Worm (Caenorhabditis elegans): ENCODE measurements around the gene nep-25.

Gene nep-25

DNA sequence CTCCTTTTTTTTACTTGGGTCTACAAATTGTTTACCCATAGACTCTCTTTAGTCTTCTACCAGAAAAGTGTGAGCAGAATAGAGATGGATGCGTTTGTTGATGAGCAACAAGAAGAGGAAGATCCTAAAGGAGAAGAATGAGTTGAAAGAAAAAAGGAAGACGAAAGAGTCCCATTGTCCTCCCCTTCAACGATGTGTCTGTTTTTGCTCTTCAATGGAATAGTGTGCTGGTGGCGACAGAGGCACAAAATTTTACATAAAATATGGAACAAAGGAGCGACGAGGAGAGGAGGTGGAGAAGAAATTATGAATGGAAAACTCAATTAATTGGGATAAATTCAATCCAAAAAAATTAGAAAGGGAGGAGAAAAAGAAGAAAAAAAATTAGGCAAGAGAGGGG lies 18.6 kb downstream of the nep-25 start:
- TF ChIP-seq fkh-10 (GFP tag; optimal IDR thresholded peaks at IDR 0.05) (peak; percentile 76), unc-62 (GFP tag; optimal IDR thresholded peaks at IDR 0.05) (no peak), lin-39 (tag; optimal IDR thresholded peaks at IDR 0.05) (no peak), nhr-28 (tag; optimal IDR thresholded peaks at IDR 0.05) (no peak), ZK546.5 (tag; optimal IDR thresholded peaks at IDR 0.05) (no peak), nfya-1 (tag; optimal IDR thresholded peaks at IDR 0.05; ENCODE audit: insufficient read depth) (peak; percentile 7)

ce11 chrII:5863893-5864292 lies 21.9 kb downstream of the nep-25 start, which contains the start of gene tag-234:
Gene tag-234 (plus strand): TSS chrII:5864193.
- TF ChIP-seq nhr-23 (tag; optimal IDR thresholded peaks at IDR 0.05) (no peak), elt-2 (tag; optimal IDR thresholded peaks at IDR 0.05) (peak; percentile 68), ama-1 (optimal IDR thresholded peaks at IDR 0.05) (no peak), nhr-76 (tag; optimal IDR thresholded peaks at IDR 0.05) (no peak), pqm-1 (tag; optimal IDR thresholded peaks at IDR 0.05) (peak; percentile 47)

DNA sequence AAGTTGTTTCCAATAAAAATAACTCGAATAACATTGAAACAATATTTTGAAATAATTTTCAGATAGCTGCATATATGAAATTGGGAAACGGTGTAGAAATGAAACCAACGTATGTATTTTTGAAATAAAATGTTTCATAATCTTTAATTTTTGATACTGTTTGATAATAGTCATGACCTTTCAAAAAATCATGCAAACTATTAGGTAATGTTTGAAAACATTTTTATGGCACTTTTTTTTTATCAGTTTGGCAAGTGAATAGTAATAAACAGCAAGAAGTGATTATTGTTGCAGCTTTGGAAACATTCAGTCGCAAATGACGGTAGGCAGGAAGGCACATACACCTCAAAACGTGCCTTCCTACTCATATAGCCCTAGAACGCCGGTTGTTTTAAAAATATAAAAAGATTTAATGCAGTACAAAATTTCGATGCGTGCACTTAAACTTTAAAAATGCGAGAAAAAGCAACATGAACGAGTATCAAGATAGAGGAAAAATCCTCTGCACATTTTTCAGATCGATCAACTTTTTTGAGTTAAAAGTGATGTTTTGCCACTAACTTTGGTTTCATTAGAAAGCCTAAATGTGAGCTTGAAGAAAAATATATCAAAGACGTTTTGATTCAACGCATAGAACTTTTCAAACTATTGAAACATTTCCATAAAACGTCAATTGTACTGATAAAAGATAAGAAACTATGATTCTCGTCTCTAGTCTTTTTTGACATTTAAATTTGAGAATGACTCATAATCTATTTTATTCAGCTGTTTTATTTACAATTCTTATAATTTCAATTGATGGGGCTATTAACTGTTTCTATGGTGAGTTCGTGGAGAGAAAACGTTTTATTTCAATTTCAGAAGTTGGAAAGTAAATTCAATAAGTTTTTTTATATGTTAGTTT lies 23.6 kb downstream of the nep-25 start, which contains the start of gene F55C12.19:
F55C12.19 (plus strand) TSS at position 735 of the 904 bp plus-strand sequence.
- TF ChIP-seq nhr-76 (tag; optimal IDR thresholded peaks at IDR 0.05) = no peak
- TF ChIP-seq fos-1 (tag; optimal IDR thresholded peaks at IDR 0.05) = peak; percentile 11
- no peak for TF ChIP-seq mdl-1 (tag; optimal IDR thresholded peaks at IDR 0.05)
- TF ChIP-seq ZK546.5 (tag; optimal IDR thresholded peaks at IDR 0.05) = no peak
- TF ChIP-seq fkh-2 (tag; optimal IDR thresholded peaks at IDR 0.05) = no peak
- TF ChIP-seq daf-12 (tag; optimal IDR thresholded peaks at IDR 0.05) = no peak
- no peak for TF ChIP-seq lsy-12 (tag; optimal IDR thresholded peaks at IDR 0.05)
- TF ChIP-seq egl-27 (tag; optimal IDR thresholded peaks at IDR 0.05) = no peak
- TF ChIP-seq unc-39 (tag; optimal IDR thresholded peaks at IDR 0.05) = no peak
- TF ChIP-seq pha-4 (tag; optimal IDR thresholded peaks at IDR 0.05) = peak; percentile 30
- TF ChIP-seq nhr-67 (tag; optimal IDR thresholded peaks at IDR 0.05) = no peak
- peak; percentile 69 for TF ChIP-seq pqm-1 (tag; optimal IDR thresholded peaks at IDR 0.05)
- TF ChIP-seq mml-1 (tag; optimal IDR thresholded peaks at IDR 0.05) = no peak
- no peak for TF ChIP-seq lin-15B (tag; optimal IDR thresholded peaks at IDR 0.05)
- TF ChIP-seq elt-2 (tag; optimal IDR thresholded peaks at IDR 0.05) = peak; percentile 66
- no peak for TF ChIP-seq ztf-11 (tag; optimal IDR thresholded peaks at IDR 0.05)
- TF ChIP-seq ceh-28 (tag; optimal IDR thresholded peaks at IDR 0.05) = no peak

DNA sequence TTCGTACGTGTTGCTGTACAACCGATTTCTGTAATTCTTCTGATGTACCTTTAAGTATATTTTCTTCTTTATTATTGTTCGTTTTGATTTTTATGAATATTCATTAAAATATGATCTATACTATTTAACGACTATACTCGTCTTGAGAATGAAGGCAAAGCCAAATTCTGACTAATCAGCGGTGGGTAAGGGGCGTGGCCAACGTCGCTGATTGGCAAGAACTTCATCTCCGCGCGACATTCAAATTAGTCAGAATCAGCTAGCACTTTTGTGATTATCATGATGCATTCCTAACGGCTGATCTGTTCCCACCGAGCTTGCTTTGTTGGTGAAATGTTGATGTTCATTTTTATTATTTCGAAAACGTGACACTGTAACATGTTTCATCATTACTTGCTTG lies 24.9 kb downstream of the nep-25 start:
- no peak for TF ChIP-seq hmg-11 (tag; optimal IDR thresholded peaks at IDR 0.05)
- peak; percentile 89 for TF ChIP-seq nfya-1 (tag; optimal IDR thresholded peaks at IDR 0.05; ENCODE audit: insufficient read depth)
- TF ChIP-seq ceh-16 (tag; optimal IDR thresholded peaks at IDR 0.05) = no peak
- no peak for TF ChIP-seq lsy-12 (tag; optimal IDR thresholded peaks at IDR 0.05)

DNA sequence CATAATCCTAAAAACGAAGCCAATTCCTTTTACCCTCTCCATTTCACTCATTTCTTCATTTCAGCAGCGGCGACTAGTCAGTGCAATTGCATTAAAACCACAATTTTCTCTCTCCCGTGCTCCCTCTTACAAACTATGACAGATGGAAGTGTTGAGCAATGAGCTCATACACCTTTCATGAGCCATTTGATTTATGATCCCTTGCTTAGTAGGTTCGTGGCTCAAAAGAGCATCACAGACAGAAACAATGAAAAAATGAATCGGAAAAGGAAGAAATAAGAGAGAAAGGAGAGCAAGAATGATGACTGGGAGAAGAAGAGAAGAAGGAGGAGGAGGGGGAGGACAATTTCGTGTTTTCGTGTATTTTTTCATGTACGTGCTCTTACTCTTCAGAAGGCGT lies 29.5 kb downstream of the nep-25 start:
- TF ChIP-seq egl-5 (tag; optimal IDR thresholded peaks at IDR 0.05) (peak; percentile 47), nhr-67 (tag; optimal IDR thresholded peaks at IDR 0.05) (no peak), tbx-2 (tag; optimal IDR thresholded peaks at IDR 0.05) (no peak), nhr-77 (tag; optimal IDR thresholded peaks at IDR 0.05) (no peak), mdl-1 (tag; optimal IDR thresholded peaks at IDR 0.05) (no peak), nhr-12 (tag; optimal IDR thresholded peaks at IDR 0.05) (no peak), daf-12 (tag; optimal IDR thresholded peaks at IDR 0.05) (no peak), ZK546.5 (tag; optimal IDR thresholded peaks at IDR 0.05) (no peak), aly-2 (tag; optimal IDR thresholded peaks at IDR 0.05) (no peak), snpc-4 (tag; optimal IDR thresholded peaks at IDR 0.05) (no peak), nfya-1 (tag; optimal IDR thresholded peaks at IDR 0.05; ENCODE audit: insufficient read depth) (peak; percentile 13), skn-1 (tag; optimal IDR thresholded peaks at IDR 0.05) (no peak), fos-1 (tag; optimal IDR thresholded peaks at IDR 0.05) (no peak), fkh-10 (GFP tag; optimal IDR thresholded peaks at IDR 0.05) (no peak), jun-1 (tag; optimal IDR thresholded peaks at IDR 0.05) (no peak), lin-39 (tag; optimal IDR thresholded peaks at IDR 0.05) (peak; percentile 74), eor-1 (tag; optimal IDR thresholded peaks at IDR 0.05) (no peak)
